Worm (Caenorhabditis elegans): Measurements from ENCODE around the gene sru-21.
"Not testable (repeated sequence)": the region's sequence is repeated elsewhere in the genome, so short reads cannot be mapped to it uniquely, and the experiment has no call there.

DNA sequence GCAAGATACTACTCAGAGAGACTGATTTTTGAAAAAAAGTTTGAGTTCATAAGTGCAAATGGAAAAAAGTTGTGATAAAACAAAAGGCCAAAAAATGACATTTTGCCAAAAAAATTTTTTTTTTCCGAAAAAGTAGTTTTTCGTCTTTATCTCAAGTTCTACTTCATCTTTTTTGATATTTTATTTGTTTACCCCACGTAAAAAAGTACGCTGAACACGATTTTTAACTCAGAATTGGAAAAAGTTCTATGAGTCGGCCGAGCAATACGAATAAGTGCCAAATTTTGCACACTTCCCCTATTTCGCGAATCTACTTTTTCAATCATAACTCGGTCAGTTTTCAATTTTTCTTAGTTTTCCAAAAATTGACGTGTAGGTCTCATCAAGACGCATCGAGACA, 47.6 kb upstream of the sru-21 start, which contains the start of gene sru-16:
- TF ChIP-seq ces-1 (GFP tag; optimal IDR thresholded peaks at IDR 0.05); unc-62 (GFP tag; optimal IDR thresholded peaks at IDR 0.05); snpc-4 (tag; optimal IDR thresholded peaks at IDR 0.05); lin-13 (tag; optimal IDR thresholded peaks at IDR 0.05): not testable (repeated sequence)
